Fruit fly (Drosophila melanogaster) whole organism, embryonic: ENCODE results near the gene Cpr97Ea.

ENCODE experiments used
- Abd-B ChIP-seq: fragments of 200-800 bp; sonication (Bioruptor generic); optimal IDR thresholded peaks from 2 replicates; lab custom pipeline; 2018; ENCODE audit warnings: missing biosample characterization, mild to moderate bottlenecking, missing genetic modification characterization, moderate library complexity
- Aef1 ChIP-seq: fragments of 200-800 bp; sonication (Bioruptor generic); IDR thresholded peaks from 3 replicates; pipeline ENCODE4 v1.3.6; 2022; ENCODE audit warnings: missing biosample characterization, missing genetic modification characterization
- Awh ChIP-seq: fragments of 200-800 bp; sonication (Bioruptor generic); IDR thresholded peaks from 2 replicates; pipeline ENCODE4, ENCODE4 v1.3.6; 2022; ENCODE audit warnings: missing biosample characterization, missing genetic modification characterization
- CG11696 ChIP-seq: fragments of 200-800 bp; sonication (Bioruptor generic); IDR thresholded peaks from 2 replicates; pipeline ENCODE4 v1.3.6; 2022; ENCODE audit warnings: missing biosample characterization, missing genetic modification characterization
- CG12155 ChIP-seq: fragments of 200-800 bp; sonication (Bioruptor generic); optimal IDR thresholded peaks from 3 replicates; lab custom pipeline; 2016; ENCODE audit warnings: missing biosample characterization, missing genetic modification characterization
- CG13624 ChIP-seq: fragments of 200-800 bp; sonication (Bioruptor generic); optimal IDR thresholded peaks from 2 replicates; lab custom pipeline; 2016; ENCODE audit warnings: missing biosample characterization, missing genetic modification characterization
- CG15601 ChIP-seq: fragments of 200-800 bp; sonication (Bioruptor generic); optimal IDR thresholded peaks from 3 replicates; lab custom pipeline; 2019; ENCODE audit warnings: missing biosample characterization, mild to moderate bottlenecking, missing genetic modification characterization, moderate library complexity
- CG16813 ChIP-seq: fragments of 200-800 bp; sonication (Bioruptor generic); IDR thresholded peaks from 3 replicates; pipeline ENCODE4 v1.3.6; 2022; ENCODE audit warnings: missing biosample characterization, missing genetic modification characterization; ENCODE audit not compliant: partially characterized antibody
- CG17359 ChIP-seq: fragments of 200-800 bp; sonication (Bioruptor generic); optimal IDR thresholded peaks from 3 replicates; lab custom pipeline; 2018; ENCODE audit warnings: missing biosample characterization, mild to moderate bottlenecking, missing genetic modification characterization, moderate library complexity
- CG17361 ChIP-seq: fragments of 200-800 bp; sonication (Bioruptor generic); IDR thresholded peaks from 3 replicates; pipeline ENCODE4 v1.3.6; 2022; ENCODE audit warnings: missing biosample characterization, missing genetic modification characterization
- CG17385 ChIP-seq: fragments of 200-800 bp; sonication (Bioruptor generic); optimal IDR thresholded peaks from 3 replicates; lab custom pipeline; 2018; ENCODE audit warnings: missing biosample characterization, mild to moderate bottlenecking, missing genetic modification characterization
- CG2202 ChIP-seq: fragments of 200-800 bp; sonication (Bioruptor generic); optimal IDR thresholded peaks from 2 replicates; lab custom pipeline; 2018; ENCODE audit warnings: missing biosample characterization, mild to moderate bottlenecking, missing genetic modification characterization
- CG30403 ChIP-seq: fragments of 200-800 bp; sonication (Bioruptor generic); optimal IDR thresholded peaks from 3 replicates; lab custom pipeline; 2016; ENCODE audit warnings: missing biosample characterization, missing genetic modification characterization
- CG3726 ChIP-seq: fragments of 200-800 bp; sonication (Bioruptor generic); IDR thresholded peaks from 3 replicates; pipeline ENCODE4, ENCODE4 v1.3.6; 2022; ENCODE audit warnings: missing biosample characterization, missing genetic modification characterization
- CG3847 ChIP-seq: fragments of 200-800 bp; sonication (Bioruptor generic); IDR thresholded peaks from 2 replicates; pipeline ENCODE4 v1.3.6; 2022; ENCODE audit warnings: missing biosample characterization, missing genetic modification characterization
- CG4424 ChIP-seq: fragments of 200-800 bp; sonication (Bioruptor generic); optimal IDR thresholded peaks from 3 replicates; lab custom pipeline; 2016; ENCODE audit warnings: missing biosample characterization, missing genetic modification characterization
- CG6683 ChIP-seq: fragments of 200-800 bp; sonication (Bioruptor generic); optimal IDR thresholded peaks from 2 replicates; lab custom pipeline; 2017; ENCODE audit warnings: missing biosample characterization, mild to moderate bottlenecking, missing genetic modification characterization, missing genetic modification reagents
- CG6689 ChIP-seq: fragments of 200-800 bp; sonication (Bioruptor generic); IDR thresholded peaks from 2 replicates; pipeline ENCODE4 v1.3.6; 2022; ENCODE audit warnings: missing biosample characterization, missing genetic modification characterization
- CG6791 ChIP-seq: fragments of 200-800 bp; sonication (Bioruptor generic); IDR thresholded peaks from 3 replicates; pipeline ENCODE4 v1.3.6; 2022; ENCODE audit warnings: missing biosample characterization, missing genetic modification characterization; ENCODE audit not compliant: partially characterized antibody
- CG8290 ChIP-seq, 3 experiments: fragments of 200-800 bp; sonication (Bioruptor generic); optimal IDR thresholded peaks; 2 replicates each; lab custom pipeline; 2016 to 2019; ENCODE audit warnings: missing biosample characterization in 3 of 3, missing genetic modification characterization in 3 of 3, mild to moderate bottlenecking in 2 of 3, moderate library complexity in 1 of 3
- CG8388 ChIP-seq: fragments of 200-800 bp; sonication (Bioruptor generic); optimal IDR thresholded peaks from 2 replicates; lab custom pipeline; 2019; ENCODE audit warnings: missing biosample characterization, mild to moderate bottlenecking, missing genetic modification characterization, moderate library complexity
- CkIIα-i1 ChIP-seq: fragments of 200-800 bp; sonication (Bioruptor generic); IDR thresholded peaks from 2 replicates; pipeline ENCODE4 v1.3.6; 2022; ENCODE audit warnings: missing biosample characterization, missing genetic modification characterization
- ERR ChIP-seq: fragments of 200-800 bp; sonication (Bioruptor generic); optimal IDR thresholded peaks from 2 replicates; lab custom pipeline; 2016; ENCODE audit warnings: missing biosample characterization, missing genetic modification characterization
- Hey ChIP-seq: fragments of 200-800 bp; sonication (Bioruptor generic); optimal IDR thresholded peaks from 3 replicates; lab custom pipeline; 2018; ENCODE audit warnings: missing biosample characterization, mild to moderate bottlenecking, missing genetic modification characterization
- Hmr ChIP-seq: fragments of 200-800 bp; sonication (Bioruptor generic); optimal IDR thresholded peaks from 3 replicates; lab custom pipeline; 2017; ENCODE audit warnings: mild to moderate bottlenecking, missing biosample characterization, missing genetic modification reagents, missing genetic modification characterization
- Hr39 ChIP-seq: fragments of >200 bp; optimal IDR thresholded peaks from 2 replicates; lab custom pipeline; 2017
- Ptx1 ChIP-seq: fragments of 200-800 bp; sonication (Bioruptor generic); IDR thresholded peaks from 2 replicates; pipeline ENCODE4 v1.3.6; 2022; ENCODE audit warnings: missing biosample characterization, missing genetic modification characterization
- Side ChIP-seq: fragments of 200-800 bp; sonication (Bioruptor generic); optimal IDR thresholded peaks from 2 replicates; lab custom pipeline; 2016; ENCODE audit warnings: missing biosample characterization, missing genetic modification characterization
- Sin3A ChIP-seq: fragments of >200 bp; optimal IDR thresholded peaks from 2 replicates; lab custom pipeline; 2018
- Ssrp ChIP-seq: fragments of 200-800 bp; sonication (Bioruptor generic); optimal IDR thresholded peaks from 2 replicates; lab custom pipeline; 2018; ENCODE audit warnings: missing biosample characterization, mild to moderate bottlenecking, missing genetic modification characterization, moderate library complexity
- Trl ChIP-seq, 3 experiments: fragments of >200 bp in 2 of 3; fragments of 200-800 bp in 1 of 3; sonication (Bioruptor generic) in 1 of 3; optimal IDR thresholded peaks; 2 replicates in 1 of 3; 3 replicates in 2 of 3; lab custom pipeline; 2016 to 2017; ENCODE audit warnings: missing biosample characterization in 1 of 3, missing genetic modification characterization in 1 of 3
- ab ChIP-seq: fragments of 200-800 bp; sonication (Bioruptor generic); optimal IDR thresholded peaks from 2 replicates; lab custom pipeline; 2016; ENCODE audit warnings: missing biosample characterization, missing genetic modification characterization
- ara ChIP-seq: fragments of 200-800 bp; sonication (Bioruptor generic); IDR thresholded peaks from 2 replicates; pipeline ENCODE4 v1.3.6; 2022; ENCODE audit warnings: missing biosample characterization, missing genetic modification characterization
- ase ChIP-seq: fragments of 200-800 bp; sonication (Bioruptor generic); IDR thresholded peaks from 3 replicates; pipeline ENCODE4 v1.3.6; 2022; ENCODE audit warnings: missing biosample characterization, missing genetic modification characterization
- bigmax ChIP-seq: fragments of 200-800 bp; sonication (Bioruptor generic); optimal IDR thresholded peaks from 2 replicates; lab custom pipeline; 2018; ENCODE audit warnings: missing biosample characterization, mild to moderate bottlenecking, missing genetic modification characterization
- ci ChIP-seq: fragments of 200-800 bp; sonication (Bioruptor generic); IDR thresholded peaks from 3 replicates; pipeline ENCODE4 v1.3.6; 2022; ENCODE audit warnings: missing biosample characterization, missing genetic modification characterization
- crc ChIP-seq: fragments of 200-800 bp; sonication (Bioruptor generic); optimal IDR thresholded peaks from 2 replicates; lab custom pipeline; 2016; ENCODE audit warnings: missing biosample characterization, missing genetic modification characterization
- gem ChIP-seq: fragments of 200-800 bp; sonication (Bioruptor generic); optimal IDR thresholded peaks from 2 replicates; lab custom pipeline; 2019; ENCODE audit warnings: missing biosample characterization, mild to moderate bottlenecking, missing genetic modification characterization, moderate library complexity
- grau ChIP-seq: fragments of 200-800 bp; optimal IDR thresholded peaks from 3 replicates; lab custom pipeline; 2019; ENCODE audit warnings: missing biosample characterization, mild to moderate bottlenecking, missing genetic modification characterization, moderate library complexity
- insv ChIP-seq, 2 experiments: fragments of 200-800 bp; sonication (Bioruptor generic); optimal IDR thresholded peaks; 3 replicates each; lab custom pipeline; 2016 to 2018; ENCODE audit warnings: missing biosample characterization in 2 of 2, missing genetic modification characterization in 2 of 2
- kni ChIP-seq: fragments of 200-800 bp; sonication (Bioruptor generic); optimal IDR thresholded peaks from 3 replicates; lab custom pipeline; 2017; ENCODE audit warnings: mild to moderate bottlenecking, missing biosample characterization, missing genetic modification reagents, missing genetic modification characterization
- prd ChIP-seq, 3 experiments: fragments of >200 bp in 2 of 3; fragments of 200-800 bp in 1 of 3; sonication (Bioruptor generic) in 1 of 3; optimal IDR thresholded peaks in 2 of 3; IDR thresholded peaks in 1 of 3; 2 replicates in 2 of 3; 3 replicates in 1 of 3; pipeline versions ENCODE4 v1.3.6 to Lab custom; 2017 to 2022; ENCODE audit warnings: missing biosample characterization in 1 of 3, missing genetic modification characterization in 1 of 3
- row ChIP-seq: fragments of 200-800 bp; sonication (Bioruptor generic); IDR thresholded peaks from 3 replicates; pipeline ENCODE4 v1.3.6; 2022; ENCODE audit warnings: missing biosample characterization, missing genetic modification characterization
- sim ChIP-seq: fragments of 200-800 bp; sonication (Bioruptor generic); IDR thresholded peaks from 2 replicates; pipeline ENCODE4 v1.3.6; 2022; ENCODE audit warnings: missing biosample characterization, missing genetic modification characterization
- sob ChIP-seq: fragments of 200-800 bp; sonication (Bioruptor generic); IDR thresholded peaks from 2 replicates; pipeline ENCODE4 v1.3.6; 2022; ENCODE audit warnings: missing biosample characterization, missing genetic modification characterization
- sqz ChIP-seq: fragments of 200-800 bp; sonication (Bioruptor generic); optimal IDR thresholded peaks from 3 replicates; lab custom pipeline; 2018; ENCODE audit warnings: missing biosample characterization, mild to moderate bottlenecking, missing genetic modification characterization
- vnd ChIP-seq: fragments of 200-800 bp; sonication (Bioruptor generic); IDR thresholded peaks from 3 replicates; pipeline ENCODE4 v1.3.6; 2022; ENCODE audit warnings: missing biosample characterization, missing genetic modification characterization; ENCODE audit not compliant: partially characterized antibody
- vvl ChIP-seq: fragments of 200-800 bp; sonication (Bioruptor generic); IDR thresholded peaks from 2 replicates; pipeline ENCODE4 v1.3.6; 2022; ENCODE audit warnings: missing biosample characterization, missing genetic modification characterization
- z ChIP-seq: fragments of 200-800 bp; sonication (Bioruptor generic); IDR thresholded peaks from 3 replicates; pipeline ENCODE4 v1.3.6; 2022; ENCODE audit warnings: missing biosample characterization, missing genetic modification characterization

The Cpr97Ea gene

dm6 chr3R:27069810-27070625 is 17.6 kb downstream of the Cpr97Ea start, which contains the start of gene spz (continued):
- TF ChIP-seq prd (optimal IDR thresholded peaks at IDR 0.05; lab: Kevin White, UChicago) (no peak), prd (GFP tag; IDR thresholded peaks at IDR 0.05; lab: Robert Waterston, UW) (no peak), sob (peak; percentile 51; the same call in 1 of the 2 replicates), CG17385 (GFP tag; lab: Kevin White, UChicago) (no peak), CG13624 (no peak), ab (no peak), ase (GFP tag; lab: Robert Waterston, UW) (no peak), CG12155 (GFP tag; lab: Kevin White, UChicago) (no peak), Side (GFP tag; lab: Kevin White, UChicago) (no peak), vvl (peak; percentile 52), sim (GFP tag; lab: Robert Waterston, UW) (no peak), Aef1 (GFP tag; lab: Robert Waterston, UW) (no peak), CG8388 (GFP tag; lab: Kevin White, UChicago) (peak; percentile 18), vnd (GFP tag; lab: Robert Waterston, UW) (no peak), CG30403 (GFP tag; lab: Kevin White, UChicago) (peak; percentile 39), ci (GFP tag; lab: Robert Waterston, UW) (no peak), ERR (no peak), CG3847 (GFP tag; lab: Robert Waterston, UW) (no peak), CG6689 (GFP tag; lab: Robert Waterston, UW) (0 out of 2 replicates have a peak, but pooled peaks have one; percentile 26), Ptx1 (peak; percentile 40; the same call in 1 of the 2 replicates), CG2202 (tag; lab: Kevin White, UChicago) (no peak), crc (GFP tag; lab: Kevin White, UChicago) (no peak), CG15601 (no peak), insv (GFP tag; optimal IDR thresholded peaks at IDR 0.05; lab: Kevin White, UChicago) (no peak), z (GFP tag; lab: Robert Waterston, UW) (0 out of 3 replicates have a peak, but pooled peaks have one; percentile 36), CG6683 (GFP tag; lab: Kevin White, UChicago) (no peak), Hey (tag; lab: Kevin White, UChicago) (no peak), kni (GFP tag; lab: Kevin White, UChicago) (peak; percentile 9), Abd-B (GFP tag; lab: Kevin White, UChicago) (peak; percentile 23), ara (GFP tag; lab: Robert Waterston, UW) (no peak), Ssrp (tag; lab: Kevin White, UChicago) (no peak), Sin3A (lab: Kevin White, UChicago) (no peak), CG17359 (tag; lab: Kevin White, UChicago) (peak; percentile 50), CG3726 (GFP tag; lab: Robert Waterston, UW) (no peak), CG16813 (GFP tag; lab: Robert Waterston, UW) (no peak), Hr39 (lab: Kevin White, UChicago) (no peak), CG6791 (0 out of 3 replicates have a peak, but pooled peaks have one; percentile 26), CG17361 (GFP tag; lab: Robert Waterston, UW) (no peak), Hmr (GFP tag; lab: Kevin White, UChicago) (peak; percentile 43), CkIIα-i1 (GFP tag; lab: Robert Waterston, UW) (no peak), CG4424 (no peak), Trl (optimal IDR thresholded peaks at IDR 0.05; lab: Kevin White, UChicago) (peak; percentile 45 to 69), Trl (GFP tag; optimal IDR thresholded peaks at IDR 0.05; lab: Kevin White, UChicago) (no peak), sqz (GFP tag; lab: Kevin White, UChicago) (no peak), CG11696 (GFP tag; lab: Robert Waterston, UW) (no peak), grau (tag; lab: Kevin White, UChicago) (peak; percentile 18), row (GFP tag; lab: Robert Waterston, UW) (peak; percentile 46; the same call in 1 of the 3 replicates), gem (tag; lab: Kevin White, UChicago) (peak; percentile 61), bigmax (GFP tag; lab: Kevin White, UChicago) (no peak), Awh (peak; percentile 72), CG8290 (GFP tag; optimal IDR thresholded peaks at IDR 0.05; lab: Kevin White, UChicago) (no peak), CG8290 (tag; optimal IDR thresholded peaks at IDR 0.05; lab: Kevin White, UChicago) (peak in 1 of 2 experiments; percentile 41)
